Worm (Caenorhabditis elegans) whole organism, L1 larva: ENCODE measurements around the gene C40H5.2.

ENCODE experiments used
- ceh-63 ChIP-seq: fragments of 200-800 bp; sonication (Bioruptor generic); optimal IDR thresholded peaks from 2 replicates; lab custom pipeline; 2018; ENCODE audit warnings: mild to moderate bottlenecking, missing genetic modification characterization, missing compliant biosample characterization
- ceh-82 ChIP-seq, 3 experiments: fragments of 150-350 bp in 1 of 3; sonication (generic microtip) in 2 of 3; optimal IDR thresholded peaks; 2 replicates each; lab custom pipeline; 2014 to 2017; ENCODE audit warnings: missing biosample characterization in 3 of 3, missing genetic modification characterization in 3 of 3
- ceh-90 ChIP-seq: sonication (generic microtip); optimal IDR thresholded peaks from 2 replicates; lab custom pipeline; 2016; ENCODE audit warnings: missing genetic modification characterization, missing compliant biosample characterization
- egl-27 ChIP-seq, 2 experiments: fragments of 150-350 bp in 1 of 2; sonication (generic microtip); optimal IDR thresholded peaks; 3 replicates each; lab custom pipeline; 2017 to 2018; ENCODE audit warnings: missing biosample characterization in 2 of 2, missing genetic modification characterization in 2 of 2, missing genetic modification reagents in 2 of 2
- elt-2 ChIP-seq: sonication (generic microtip); optimal IDR thresholded peaks from 2 replicates; lab custom pipeline; 2016; ENCODE audit warnings: missing genetic modification characterization, mild to moderate bottlenecking, inconsistent platforms, missing compliant biosample characterization, missing genetic modification reagents
- mdl-1 ChIP-seq, 2 experiments: fragments of 150-350 bp; optimal IDR thresholded peaks; 2 replicates each; lab custom pipeline; 2014 to 2017; ENCODE audit warnings: missing biosample characterization in 2 of 2, missing genetic modification characterization in 2 of 2, inconsistent platforms in 1 of 2
- nhr-19 ChIP-seq: fragments of 200-800 bp; sonication (Bioruptor generic); conservative IDR thresholded peaks from 2 replicates; pipeline ENCODE4 v1.3.6; 2022; ENCODE audit warnings: missing genetic modification characterization, missing compliant biosample characterization
- nhr-237 ChIP-seq: fragments of 150-350 bp; optimal IDR thresholded peaks from 2 replicates; lab custom pipeline; 2014; ENCODE audit warnings: missing biosample characterization, missing genetic modification characterization
- nhr-76 ChIP-seq: sonication (generic microtip); optimal IDR thresholded peaks from 2 replicates; lab custom pipeline; 2017; ENCODE audit warnings: missing biosample characterization, missing genetic modification characterization

- TF ChIP-seq nhr-19 (GFP tag; lab: Robert Waterston, UW) (no peak), elt-2 (tag; lab: Kevin White, UChicago) (no peak), nhr-76 (no peak), ceh-63 (no peak), ceh-82 (tag; optimal IDR thresholded peaks at IDR 0.05; lab: Kevin White, UChicago) (no peak), ceh-90 (tag; lab: Kevin White, UChicago) (no peak), nhr-237 (tag; lab: Kevin White, UChicago) (no peak), egl-27 (tag; optimal IDR thresholded peaks at IDR 0.05; lab: Kevin White, UChicago) (no peak), mdl-1 (tag; optimal IDR thresholded peaks at IDR 0.05; lab: Kevin White, UChicago) (no peak)
Observed at ce11 chrX:11720058-11720457, 25.8 kb upstream of the C40H5.2 start.
